Fruit fly (Drosophila melanogaster) whole organism, embryonic: Measurements from ENCODE around the gene CG1231.

ENCODE experiments used
- Ada2b ChIP-seq: fragments of 200-800 bp; sonication (Bioruptor generic); IDR thresholded peaks from 2 replicates; pipeline ENCODE4 v1.3.6; 2022; ENCODE audit warnings: missing biosample characterization, missing genetic modification characterization
- Antp ChIP-seq: fragments of 200-800 bp; sonication (Bioruptor generic); optimal IDR thresholded peaks from 3 replicates; lab custom pipeline; 2016; ENCODE audit warnings: missing biosample characterization, missing genetic modification characterization
- CG10321 ChIP-seq: fragments of 200-800 bp; sonication (Bioruptor generic); IDR thresholded peaks from 2 replicates; pipeline ENCODE4 v1.3.6; 2022; ENCODE audit warnings: missing biosample characterization, missing genetic modification characterization
- CG10543 ChIP-seq: fragments of 200-800 bp; sonication (Bioruptor generic); optimal IDR thresholded peaks from 3 replicates; lab custom pipeline; 2017; ENCODE audit warnings: missing biosample characterization, mild to moderate bottlenecking, missing genetic modification characterization, moderate library complexity
- CG10979 ChIP-seq: fragments of 200-800 bp; sonication (Bioruptor generic); optimal IDR thresholded peaks from 2 replicates; lab custom pipeline; 2018; ENCODE audit warnings: missing biosample characterization, mild to moderate bottlenecking, missing genetic modification characterization, moderate library complexity
- CG11085 ChIP-seq: fragments of 200-800 bp; sonication (Bioruptor generic); IDR thresholded peaks from 2 replicates; pipeline ENCODE4 v1.3.6; 2022; ENCODE audit warnings: missing biosample characterization, missing genetic modification characterization
- CG11398 ChIP-seq: fragments of 200-800 bp; sonication (Bioruptor generic); optimal IDR thresholded peaks from 2 replicates; lab custom pipeline; 2016; ENCODE audit warnings: missing biosample characterization, missing genetic modification characterization
- CG11695 ChIP-seq: fragments of 200-800 bp; sonication (Bioruptor generic); IDR thresholded peaks from 3 replicates; pipeline ENCODE4 v1.3.6; 2022; ENCODE audit warnings: missing biosample characterization, missing genetic modification characterization
- CG12219 ChIP-seq: fragments of 200-800 bp; sonication (Bioruptor generic); optimal IDR thresholded peaks from 3 replicates; lab custom pipeline; 2018; ENCODE audit warnings: missing biosample characterization, mild to moderate bottlenecking, missing genetic modification characterization
- CG12236 ChIP-seq: fragments of 200-800 bp; sonication (Bioruptor generic); optimal IDR thresholded peaks from 2 replicates; lab custom pipeline; 2016; ENCODE audit warnings: missing biosample characterization, missing genetic modification characterization
- CG12744 ChIP-seq: fragments of 200-800 bp; sonication (Bioruptor generic); optimal IDR thresholded peaks from 2 replicates; lab custom pipeline; 2016; ENCODE audit warnings: missing biosample characterization, missing genetic modification characterization
- CG12942 ChIP-seq: fragments of 200-800 bp; sonication (Bioruptor generic); optimal IDR thresholded peaks from 3 replicates; lab custom pipeline; 2016; ENCODE audit warnings: missing biosample characterization, missing genetic modification characterization
- CG13287 ChIP-seq: fragments of 200-800 bp; sonication (Bioruptor generic); IDR thresholded peaks from 2 replicates; pipeline ENCODE4 v1.3.6; 2022; ENCODE audit warnings: missing biosample characterization, missing genetic modification characterization; ENCODE audit not compliant: partially characterized antibody
- CG13894 ChIP-seq: fragments of 200-800 bp; sonication (Bioruptor generic); optimal IDR thresholded peaks from 3 replicates; lab custom pipeline; 2018; ENCODE audit warnings: missing biosample characterization, mild to moderate bottlenecking, missing genetic modification characterization, moderate library complexity
- CG14710 ChIP-seq: fragments of 200-800 bp; sonication (Bioruptor generic); optimal IDR thresholded peaks from 3 replicates; lab custom pipeline; 2019; ENCODE audit warnings: missing biosample characterization, mild to moderate bottlenecking, missing genetic modification characterization, moderate library complexity
- CG14965 ChIP-seq: fragments of 200-800 bp; sonication (Bioruptor generic); optimal IDR thresholded peaks from 2 replicates; lab custom pipeline; 2016; ENCODE audit warnings: missing biosample characterization, missing genetic modification characterization, borderline replicate concordance
- CG15073 ChIP-seq: fragments of 200-800 bp; sonication (Bioruptor generic); optimal IDR thresholded peaks from 2 replicates; lab custom pipeline; 2016; ENCODE audit warnings: missing biosample characterization, missing genetic modification characterization
- CG17912 ChIP-seq: fragments of 200-800 bp; sonication (Bioruptor generic); optimal IDR thresholded peaks from 2 replicates; lab custom pipeline; 2018; ENCODE audit warnings: missing biosample characterization, mild to moderate bottlenecking, missing genetic modification characterization
- CG1792 ChIP-seq: fragments of 200-800 bp; sonication (Bioruptor generic); optimal IDR thresholded peaks from 2 replicates; lab custom pipeline; 2016; ENCODE audit warnings: missing biosample characterization, missing genetic modification characterization
- CG30403 ChIP-seq: fragments of 200-800 bp; sonication (Bioruptor generic); optimal IDR thresholded peaks from 3 replicates; lab custom pipeline; 2016; ENCODE audit warnings: missing biosample characterization, missing genetic modification characterization
- CG32767 ChIP-seq: fragments of 200-800 bp; sonication (Bioruptor generic); IDR thresholded peaks from 2 replicates; pipeline ENCODE4 v1.3.6; 2022; ENCODE audit warnings: missing biosample characterization, missing genetic modification characterization
- CG4360 ChIP-seq: fragments of 200-800 bp; sonication (Bioruptor generic); IDR thresholded peaks from 2 replicates; pipeline ENCODE4 v1.3.6; 2022; ENCODE audit warnings: missing biosample characterization, missing genetic modification characterization
- CG4707 ChIP-seq: fragments of 200-800 bp; sonication (Bioruptor generic); optimal IDR thresholded peaks from 2 replicates; lab custom pipeline; 2018; ENCODE audit warnings: missing biosample characterization, mild to moderate bottlenecking, missing genetic modification characterization, moderate library complexity
- CG8281 ChIP-seq: fragments of 200-800 bp; sonication (Bioruptor generic); optimal IDR thresholded peaks from 2 replicates; lab custom pipeline; 2018; ENCODE audit warnings: missing biosample characterization, mild to moderate bottlenecking, missing genetic modification characterization, moderate library complexity
- CG8359 ChIP-seq: fragments of 200-800 bp; sonication (Bioruptor generic); optimal IDR thresholded peaks from 2 replicates; lab custom pipeline; 2017; ENCODE audit warnings: missing biosample characterization, mild to moderate bottlenecking, missing genetic modification characterization, borderline replicate concordance
- Dfd ChIP-seq, 2 experiments: fragments of >200 bp; optimal IDR thresholded peaks; 2 replicates each; lab custom pipeline; 2017; ENCODE audit warnings: missing biosample characterization in 2 of 2, missing genetic modification characterization in 2 of 2
- ERR ChIP-seq: fragments of 200-800 bp; sonication (Bioruptor generic); optimal IDR thresholded peaks from 2 replicates; lab custom pipeline; 2016; ENCODE audit warnings: missing biosample characterization, missing genetic modification characterization
- Fer2 ChIP-seq: fragments of 200-800 bp; sonication (Bioruptor generic); optimal IDR thresholded peaks from 2 replicates; lab custom pipeline; 2018; ENCODE audit warnings: missing biosample characterization, mild to moderate bottlenecking, missing genetic modification characterization, moderate library complexity
- HLH4C ChIP-seq: fragments of 200-800 bp; sonication (Bioruptor generic); IDR thresholded peaks from 3 replicates; pipeline ENCODE4 v1.3.6; 2022; ENCODE audit warnings: missing biosample characterization, missing genetic modification characterization; ENCODE audit not compliant: partially characterized antibody
- Hr39 ChIP-seq: fragments of >200 bp; optimal IDR thresholded peaks from 2 replicates; lab custom pipeline; 2017
- MTF-1 ChIP-seq: fragments of 200-800 bp; sonication (Bioruptor generic); optimal IDR thresholded peaks from 2 replicates; lab custom pipeline; 2018; ENCODE audit warnings: missing biosample characterization, mild to moderate bottlenecking, missing genetic modification characterization, borderline replicate concordance
- Mrtf ChIP-seq: fragments of 200-800 bp; sonication (Bioruptor generic); IDR thresholded peaks from 3 replicates; pipeline ENCODE4 v1.3.6; 2022; ENCODE audit warnings: missing biosample characterization, missing genetic modification characterization
- PHDP ChIP-seq: fragments of 200-800 bp; sonication (Bioruptor generic); optimal IDR thresholded peaks from 3 replicates; lab custom pipeline; 2018; ENCODE audit warnings: missing biosample characterization, mild to moderate bottlenecking, missing genetic modification characterization, moderate library complexity
- Poxn ChIP-seq: fragments of 200-800 bp; sonication (Bioruptor generic); IDR thresholded peaks from 2 replicates; pipeline ENCODE4 v1.3.6; 2022; ENCODE audit warnings: missing biosample characterization, missing genetic modification characterization
- Six4 ChIP-seq: fragments of 200-800 bp; sonication (Bioruptor generic); optimal IDR thresholded peaks from 2 replicates; lab custom pipeline; 2016; ENCODE audit warnings: missing biosample characterization, missing genetic modification characterization
- amos ChIP-seq: fragments of 200-800 bp; sonication (Bioruptor generic); IDR thresholded peaks from 2 replicates; pipeline ENCODE4 v1.3.6; 2022; ENCODE audit warnings: missing biosample characterization, missing genetic modification characterization; ENCODE audit not compliant: partially characterized antibody
- ara ChIP-seq: fragments of 200-800 bp; sonication (Bioruptor generic); IDR thresholded peaks from 2 replicates; pipeline ENCODE4 v1.3.6; 2022; ENCODE audit warnings: missing biosample characterization, missing genetic modification characterization
- ash1 ChIP-seq: fragments of 200-800 bp; sonication (Bioruptor generic); optimal IDR thresholded peaks from 2 replicates; lab custom pipeline; 2018; ENCODE audit warnings: missing biosample characterization, mild to moderate bottlenecking, missing genetic modification characterization
- dati ChIP-seq: fragments of 200-800 bp; sonication (Bioruptor generic); IDR thresholded peaks from 2 replicates; pipeline ENCODE4 v1.3.6; 2022; ENCODE audit warnings: missing biosample characterization, missing genetic modification characterization
- dimm ChIP-seq: fragments of 200-800 bp; sonication (Bioruptor generic); IDR thresholded peaks from 2 replicates; pipeline ENCODE4 v1.3.6; 2022; ENCODE audit warnings: missing biosample characterization, missing genetic modification characterization
- ems ChIP-seq: fragments of 200-800 bp; sonication (Bioruptor generic); optimal IDR thresholded peaks from 3 replicates; lab custom pipeline; 2016; ENCODE audit warnings: missing biosample characterization, missing genetic modification characterization
- ftz-f1 ChIP-seq: fragments of 200-800 bp; sonication (Bioruptor generic); optimal IDR thresholded peaks from 2 replicates; lab custom pipeline; 2016; ENCODE audit warnings: missing biosample characterization, missing genetic modification characterization
- gcm ChIP-seq: fragments of 200-800 bp; sonication (Bioruptor generic); optimal IDR thresholded peaks from 2 replicates; lab custom pipeline; 2019; ENCODE audit warnings: missing biosample characterization, mild to moderate bottlenecking, missing genetic modification characterization, moderate library complexity
- gsb-n ChIP-seq: fragments of 200-800 bp; sonication (Bioruptor generic); optimal IDR thresholded peaks from 3 replicates; lab custom pipeline; 2018; ENCODE audit warnings: missing biosample characterization, mild to moderate bottlenecking, missing genetic modification characterization
- ind ChIP-seq: fragments of 200-800 bp; sonication (Bioruptor generic); optimal IDR thresholded peaks from 3 replicates; lab custom pipeline; 2016; ENCODE audit warnings: missing biosample characterization, missing genetic modification characterization
- jigr1 ChIP-seq: fragments of 200-800 bp; sonication (Bioruptor generic); IDR thresholded peaks from 3 replicates; pipeline ENCODE4 v1.3.6; 2022; ENCODE audit warnings: missing biosample characterization, missing genetic modification characterization
- pho ChIP-seq: fragments of 200-800 bp; sonication (Bioruptor generic); optimal IDR thresholded peaks from 2 replicates; lab custom pipeline; 2016; ENCODE audit warnings: missing biosample characterization, missing genetic modification characterization
- prd ChIP-seq, 3 experiments: fragments of >200 bp in 2 of 3; fragments of 200-800 bp in 1 of 3; sonication (Bioruptor generic) in 1 of 3; optimal IDR thresholded peaks in 2 of 3; IDR thresholded peaks in 1 of 3; 2 replicates in 2 of 3; 3 replicates in 1 of 3; pipeline versions ENCODE4 v1.3.6 to Lab custom; 2017 to 2022; ENCODE audit warnings: missing biosample characterization in 1 of 3, missing genetic modification characterization in 1 of 3
- sima ChIP-seq: fragments of 200-800 bp; sonication (Bioruptor generic); optimal IDR thresholded peaks from 2 replicates; lab custom pipeline; 2016; ENCODE audit warnings: missing biosample characterization, missing genetic modification characterization

CG1231 gene

DNA sequence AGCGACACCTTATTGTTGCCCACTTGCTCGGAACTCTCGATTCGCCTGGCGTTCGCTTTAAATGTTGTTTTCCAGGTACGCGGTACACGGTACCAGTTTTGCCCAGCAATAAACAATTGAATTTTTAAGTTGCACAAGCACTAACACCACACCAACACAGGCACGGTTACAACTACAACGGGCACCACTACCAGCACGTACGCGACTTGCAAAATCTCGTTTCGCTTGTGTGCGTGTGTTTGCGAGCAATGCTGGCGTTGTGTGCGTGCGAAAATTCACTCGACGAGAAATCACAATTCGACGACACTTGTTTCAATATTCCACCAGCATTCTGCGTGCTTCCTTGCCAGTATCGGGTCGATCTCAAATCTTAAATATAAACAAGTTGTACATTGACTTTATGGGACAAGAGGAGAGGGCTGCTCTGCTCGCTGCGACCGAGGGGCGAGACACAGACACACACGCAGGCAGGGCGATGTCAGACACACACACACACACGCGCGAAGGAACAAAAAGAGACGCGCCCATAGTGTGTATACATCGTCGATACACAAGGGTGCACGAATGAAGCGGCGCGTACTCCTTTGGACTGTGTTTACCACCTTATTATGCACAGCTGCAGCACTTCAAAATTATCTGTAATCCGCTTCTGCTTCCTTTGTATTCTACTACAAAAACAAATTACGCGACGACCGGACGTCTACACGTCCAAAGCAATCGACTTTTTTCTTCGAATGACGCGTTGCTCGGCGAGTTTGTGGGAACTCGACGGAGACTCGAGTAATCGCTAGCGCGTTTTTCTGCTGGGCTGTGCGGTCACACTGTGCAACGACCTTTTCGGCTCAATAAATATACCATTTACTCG is 36.8 kb upstream of the CG1231 start, which contains the start of gene fwd (continued):
- no peak for TF ChIP-seq prd (optimal IDR thresholded peaks at IDR 0.05; lab: Kevin White, UChicago)
- TF ChIP-seq prd (GFP tag; IDR thresholded peaks at IDR 0.05; lab: Robert Waterston, UW): 0 out of 3 replicates have a peak, but pooled peaks have one; percentile 21
- TF ChIP-seq CG10321 (GFP tag; lab: Robert Waterston, UW): no peak
- peak; percentile 15 for TF ChIP-seq CG12219 (GFP tag; lab: Kevin White, UChicago)
- TF ChIP-seq CG1792 (GFP tag; lab: Kevin White, UChicago): no peak
- no peak for TF ChIP-seq Six4 (GFP tag; lab: Kevin White, UChicago)
- no peak for TF ChIP-seq CG14965 (GFP tag; lab: Kevin White, UChicago)
- TF ChIP-seq gsb-n (tag; lab: Kevin White, UChicago): no peak
- TF ChIP-seq ERR (GFP tag; lab: Kevin White, UChicago): peak; percentile 32
- no peak for TF ChIP-seq CG12744
- TF ChIP-seq Dfd (GFP tag; optimal IDR thresholded peaks at IDR 0.05; lab: Kevin White, UChicago): no peak
- peak; percentile 25 for TF ChIP-seq CG10979 (tag; lab: Kevin White, UChicago)
- TF ChIP-seq CG8281 (tag; lab: Kevin White, UChicago): no peak
- no peak for TF ChIP-seq jigr1 (GFP tag; lab: Robert Waterston, UW)
- TF ChIP-seq Poxn (GFP tag; lab: Robert Waterston, UW): no peak
- no peak for TF ChIP-seq ash1
- no peak for TF ChIP-seq CG8359 (GFP tag; lab: Kevin White, UChicago)
- no peak for TF ChIP-seq ind (GFP tag; lab: Kevin White, UChicago)
- no peak for TF ChIP-seq dimm (GFP tag; lab: Robert Waterston, UW)
- TF ChIP-seq CG12236 (GFP tag; lab: Kevin White, UChicago): no peak
- no peak for TF ChIP-seq gcm (GFP tag; lab: Kevin White, UChicago)
- peak; percentile 14 for TF ChIP-seq pho
- no peak for TF ChIP-seq CG11085 (GFP tag; lab: Robert Waterston, UW)
- TF ChIP-seq CG14710 (tag; lab: Kevin White, UChicago): peak; percentile 91
- TF ChIP-seq CG17912 (GFP tag; lab: Kevin White, UChicago): peak; percentile 6
- no peak for TF ChIP-seq Fer2 (tag; lab: Kevin White, UChicago)
- TF ChIP-seq HLH4C: peak; percentile 26; the same call in 1 of the 3 replicates
- no peak for TF ChIP-seq MTF-1 (GFP tag; lab: Kevin White, UChicago)
- no peak for TF ChIP-seq CG12942 (GFP tag; lab: Kevin White, UChicago)
- no peak for TF ChIP-seq dati (GFP tag; lab: Robert Waterston, UW)
- TF ChIP-seq ems (GFP tag; lab: Kevin White, UChicago): no peak
- TF ChIP-seq CG4360 (GFP tag; lab: Robert Waterston, UW): peak; percentile 76
- TF ChIP-seq amos (GFP tag; lab: Robert Waterston, UW): peak; percentile 58
- peak; percentile 49 for TF ChIP-seq CG13894 (tag; lab: Kevin White, UChicago)
- TF ChIP-seq CG32767 (GFP tag; lab: Robert Waterston, UW): peak; percentile 87
- no peak for TF ChIP-seq PHDP (tag; lab: Kevin White, UChicago)
- TF ChIP-seq ara (GFP tag; lab: Robert Waterston, UW): peak; percentile 36; the same call in 1 of the 2 replicates
- TF ChIP-seq CG11398 (GFP tag; lab: Kevin White, UChicago): no peak
- TF ChIP-seq Antp (GFP tag; lab: Kevin White, UChicago): no peak
- no peak for TF ChIP-seq Mrtf (GFP tag; lab: Robert Waterston, UW)
- no peak for TF ChIP-seq Hr39 (lab: Kevin White, UChicago)
- peak; percentile 82 for TF ChIP-seq CG10543 (GFP tag; lab: Kevin White, UChicago)
- no peak for TF ChIP-seq sima
- TF ChIP-seq CG4707: no peak
- TF ChIP-seq CG13287 (GFP tag; lab: Robert Waterston, UW): no peak; the same call in 1 of the 2 replicates
- no peak for TF ChIP-seq CG30403 (GFP tag; lab: Kevin White, UChicago)
- no peak for TF ChIP-seq Ada2b (GFP tag; lab: Robert Waterston, UW)
- no peak for TF ChIP-seq CG11695 (GFP tag; lab: Robert Waterston, UW)
- TF ChIP-seq ftz-f1 (GFP tag; lab: Kevin White, UChicago): peak; percentile 56
- TF ChIP-seq CG15073 (GFP tag; lab: Kevin White, UChicago): no peak
